Fruit fly (Drosophila melanogaster): ENCODE data around the gene Spn28F.

Spn28F gene

dm6 chr2L:8229628-8230027, 12.0 kb downstream of the Spn28F start (continued):
- no peak for TF ChIP-seq Dref (GFP tag; IDR thresholded peaks at IDR 0.05)
- TF ChIP-seq Nf-YA (GFP tag; IDR thresholded peaks at IDR 0.05) = no peak
- no peak for TF ChIP-seq br (optimal IDR thresholded peaks at IDR 0.05)
- no peak for TF ChIP-seq Kr (GFP tag; optimal IDR thresholded peaks at IDR 0.05)
- TF ChIP-seq disco-r (GFP tag; optimal IDR thresholded peaks at IDR 0.05) = no peak
- TF ChIP-seq unc-4 (GFP tag; IDR thresholded peaks at IDR 0.05; ENCODE audit: partially characterized antibody) = no peak
- TF ChIP-seq CkIIα-i1 (GFP tag; IDR thresholded peaks at IDR 0.05) = no peak
- TF ChIP-seq MESR4 (GFP tag; optimal IDR thresholded peaks at IDR 0.05) = no peak
- no peak for TF ChIP-seq az2 (GFP tag; optimal IDR thresholded peaks at IDR 0.05)
- TF ChIP-seq CG3838 (GFP tag; optimal IDR thresholded peaks at IDR 0.05) = no peak
- TF ChIP-seq CG7987 (GFP tag; optimal IDR thresholded peaks at IDR 0.05) = no peak
- no peak for TF ChIP-seq Scr (GFP tag; IDR thresholded peaks at IDR 0.05; ENCODE audit: partially characterized antibody)
- TF ChIP-seq MBD-R2 (GFP tag; IDR thresholded peaks at IDR 0.05) = peak; percentile 11; the same call in 1 of the 2 replicates
- no peak for TF ChIP-seq pum (GFP tag; optimal IDR thresholded peaks at IDR 0.05)
- TF ChIP-seq CG3407 (GFP tag; optimal IDR thresholded peaks at IDR 0.05) = no peak
- no peak for TF ChIP-seq Vsx1 (GFP tag; optimal IDR thresholded peaks at IDR 0.05)
- TF ChIP-seq ttk (GFP tag; IDR thresholded peaks at IDR 0.05) = 0 out of 2 replicates have a peak, but pooled peaks have one; percentile 23
- no peak for TF ChIP-seq CG17568 (GFP tag; optimal IDR thresholded peaks at IDR 0.05)
- TF ChIP-seq CG8281 (tag; optimal IDR thresholded peaks at IDR 0.05) = no peak
- no peak for TF ChIP-seq CG1647 (GFP tag; optimal IDR thresholded peaks at IDR 0.05)
- peak; percentile 54 for TF ChIP-seq CG2120 (GFP tag; optimal IDR thresholded peaks at IDR 0.05)
- no peak for TF ChIP-seq CG3065 (GFP tag; optimal IDR thresholded peaks at IDR 0.05)
- peak; percentile 24 for TF ChIP-seq onecut (GFP tag; IDR thresholded peaks at IDR 0.05)
- peak; percentile 35 for TF ChIP-seq grau (tag; optimal IDR thresholded peaks at IDR 0.05)
- no peak for TF ChIP-seq CG4707 (GFP tag; optimal IDR thresholded peaks at IDR 0.05)
- TF ChIP-seq Hr78 (GFP tag; optimal IDR thresholded peaks at IDR 0.05) = no peak
- peak in 1 of 2 experiments; percentile 11 for TF ChIP-seq Eip74EF (GFP tag; optimal IDR thresholded peaks at IDR 0.05)
- peak; percentile 36; the same call in 1 of the 2 replicates for TF ChIP-seq wdn (GFP tag; IDR thresholded peaks at IDR 0.05)
- no peak for TF ChIP-seq sug (tag; optimal IDR thresholded peaks at IDR 0.05)
- TF ChIP-seq CG13424 (tag; optimal IDR thresholded peaks at IDR 0.05) = no peak
- TF ChIP-seq oc (tag; optimal IDR thresholded peaks at IDR 0.05) = no peak
- TF ChIP-seq pb (GFP tag; optimal IDR thresholded peaks at IDR 0.05) = no peak
- peak; percentile 37; the same call in 2 of the 3 replicates for TF ChIP-seq H15 (GFP tag; IDR thresholded peaks at IDR 0.05)
- no peak for TF ChIP-seq bcd (GFP tag; optimal IDR thresholded peaks at IDR 0.05)
- peak; percentile 62; the same call in 1 of the 2 replicates for TF ChIP-seq CG17328 (GFP tag; IDR thresholded peaks at IDR 0.05)
- peak; percentile 30 for TF ChIP-seq CG18262 (tag; optimal IDR thresholded peaks at IDR 0.05)
- no peak for TF ChIP-seq chinmo (GFP tag; IDR thresholded peaks at IDR 0.05; ENCODE audit: partially characterized antibody)
- peak; percentile 40 for TF ChIP-seq unpg (GFP tag; optimal IDR thresholded peaks at IDR 0.05)
- no peak for TF ChIP-seq CG13894 (tag; optimal IDR thresholded peaks at IDR 0.05)
- no peak for TF ChIP-seq Usf (GFP tag; optimal IDR thresholded peaks at IDR 0.05)
- TF ChIP-seq Blimp-1 (GFP tag; optimal IDR thresholded peaks at IDR 0.05) = peak; percentile 9
- no peak for TF ChIP-seq hth (optimal IDR thresholded peaks at IDR 0.05)
- peak; percentile 13 for TF ChIP-seq fd96Cb (tag; optimal IDR thresholded peaks at IDR 0.05)
- no peak for TF ChIP-seq pfk (GFP tag; optimal IDR thresholded peaks at IDR 0.05)
- no peak for TF ChIP-seq wor (GFP tag; IDR thresholded peaks at IDR 0.05)
- no peak for TF ChIP-seq nau (GFP tag; optimal IDR thresholded peaks at IDR 0.05)
- TF ChIP-seq CG9876 (GFP tag; optimal IDR thresholded peaks at IDR 0.05) = no peak
- TF ChIP-seq Oli (tag; optimal IDR thresholded peaks at IDR 0.05) = peak; percentile 31
- peak; percentile 11 for TF ChIP-seq Dip3 (GFP tag; optimal IDR thresholded peaks at IDR 0.05)
- peak; percentile 57; the same call in 1 of the 2 replicates for TF ChIP-seq HLH3B (GFP tag; IDR thresholded peaks at IDR 0.05)
- TF ChIP-seq CG10366 (GFP tag; IDR thresholded peaks at IDR 0.05) = peak; percentile 31; the same call in 1 of the 2 replicates
